Worm (Caenorhabditis elegans): ENCODE results near the gene str-7.

DNA sequence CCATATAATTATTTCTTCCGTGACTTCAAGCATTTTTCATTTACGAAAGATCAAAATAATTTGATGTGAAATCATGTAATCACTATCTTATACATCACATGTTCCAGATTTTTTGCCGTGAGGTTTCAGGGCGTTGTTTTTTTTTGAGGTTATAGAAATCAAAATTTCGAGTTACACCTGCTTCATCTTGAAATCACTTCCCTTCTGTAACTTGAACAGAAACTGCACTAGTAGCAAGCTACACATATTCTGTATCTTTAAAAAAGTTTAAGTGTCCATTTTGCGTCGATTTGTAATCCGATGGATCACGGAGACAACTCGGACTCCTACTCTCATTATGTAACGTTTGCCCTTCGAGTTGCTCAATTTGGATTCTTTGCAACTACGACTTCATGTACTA lies 8.7 kb downstream of the str-7 start, which contains the start of gene F22B8.3:
- TF ChIP-seq nhr-28 (tag; optimal IDR thresholded peaks at IDR 0.05) (no peak), ceh-39 (tag; optimal IDR thresholded peaks at IDR 0.05) (no peak), lin-13 (tag; optimal IDR thresholded peaks at IDR 0.05) (no peak), elt-1 (tag; optimal IDR thresholded peaks at IDR 0.05; ENCODE audit: borderline replicate concordance, insufficient read depth) (no peak), ztf-11 (tag; optimal IDR thresholded peaks at IDR 0.05) (no peak)
